Fruit fly (Drosophila melanogaster): ENCODE data around the gene CG42655.

CG42655 gene

DNA sequence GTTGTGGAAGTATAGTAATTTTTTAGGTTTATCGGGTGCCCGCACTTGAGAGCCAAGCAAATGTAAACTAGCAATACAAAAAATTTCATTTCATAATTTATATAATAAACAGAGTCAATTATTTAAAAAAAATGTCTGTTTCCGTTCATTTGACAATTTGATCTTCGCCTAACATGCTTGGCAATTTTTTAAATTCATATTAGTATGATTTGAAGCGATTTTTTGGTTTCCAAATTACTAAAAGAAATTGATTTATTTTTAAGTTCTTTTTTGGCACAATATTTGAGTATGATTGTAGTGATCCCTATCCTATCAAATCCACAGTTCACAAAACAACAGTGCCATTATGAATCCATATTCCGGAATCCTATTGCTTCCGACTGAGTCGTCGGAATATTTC lies 1.6 kb downstream of the CG42655 start, which contains the start of gene CG34258:
CG34258 (minus strand) TSS at position 101 of the 400 bp plus-strand sequence.
- TF ChIP-seq woc (GFP tag; optimal IDR thresholded peaks at IDR 0.05) (no peak), CG32264 (GFP tag; optimal IDR thresholded peaks at IDR 0.05) (no peak), Hr83 (GFP tag; optimal IDR thresholded peaks at IDR 0.05; ENCODE audit: poor library complexity, severe bottlenecking) (no peak), N (GFP tag; optimal IDR thresholded peaks at IDR 0.05) (no peak), dl (GFP tag; optimal IDR thresholded peaks at IDR 0.05; ENCODE audit: insufficient read depth in 1 of 2, partially characterized antibody in 2 of 2) (no peak), Myc (optimal IDR thresholded peaks at IDR 0.05) (no peak), Sp1 (GFP tag; optimal IDR thresholded peaks at IDR 0.05) (no peak), jim (GFP tag; optimal IDR thresholded peaks at IDR 0.05) (no peak), fru (GFP tag; optimal IDR thresholded peaks at IDR 0.05) (no peak)

DNA sequence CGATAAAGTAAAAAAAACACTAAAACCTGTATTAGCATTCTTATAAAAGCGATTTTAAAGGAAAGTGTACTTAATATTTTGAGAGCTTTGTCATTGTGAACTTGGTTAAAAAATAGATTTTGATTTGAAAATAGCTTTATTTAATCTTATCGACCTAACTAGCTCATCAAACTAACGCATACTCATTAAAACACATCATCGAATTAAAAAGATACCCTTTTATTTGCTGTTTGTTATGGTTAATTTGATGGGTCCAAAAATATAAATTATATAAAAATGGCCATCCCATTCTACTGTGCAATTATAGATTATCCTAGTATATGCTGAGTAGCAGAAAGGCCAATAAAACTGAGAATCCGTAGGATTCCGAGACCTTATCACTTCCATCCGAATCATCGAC lies 2.5 kb downstream of the CG42655 start, which contains the start of gene CG32219:
CG32219 (minus strand) TSS at position 101 of the 400 bp plus-strand sequence.
- TF ChIP-seq ey (GFP tag; optimal IDR thresholded peaks at IDR 0.05) (no peak), Mio (GFP tag; optimal IDR thresholded peaks at IDR 0.05) (no peak), Hr83 (GFP tag; optimal IDR thresholded peaks at IDR 0.05; ENCODE audit: poor library complexity, severe bottlenecking) (no peak), foxo (GFP tag; optimal IDR thresholded peaks at IDR 0.05) (no peak), Rel (GFP tag; optimal IDR thresholded peaks at IDR 0.05) (no peak), Rel (tag; optimal IDR thresholded peaks at IDR 0.05) (no peak), rgr (GFP tag; optimal IDR thresholded peaks at IDR 0.05) (no peak), woc (GFP tag; optimal IDR thresholded peaks at IDR 0.05) (no peak), CrebA (GFP tag; optimal IDR thresholded peaks at IDR 0.05; ENCODE audit: borderline replicate concordance) (no peak), pan (optimal IDR thresholded peaks at IDR 0.05) (no peak), Dif (GFP tag; optimal IDR thresholded peaks at IDR 0.05; ENCODE audit: partially characterized antibody) (no peak), usp (GFP tag; optimal IDR thresholded peaks at IDR 0.05) (no peak), Dfd (GFP tag; optimal IDR thresholded peaks at IDR 0.05) (no peak), brk (GFP tag; optimal IDR thresholded peaks at IDR 0.05) (no peak), lola (GFP tag; optimal IDR thresholded peaks at IDR 0.05) (no peak), dmrt93B (GFP tag; optimal IDR thresholded peaks at IDR 0.05) (no peak), GATAd (GFP tag; optimal IDR thresholded peaks at IDR 0.05) (no peak), Myc (optimal IDR thresholded peaks at IDR 0.05) (no peak)

DNA sequence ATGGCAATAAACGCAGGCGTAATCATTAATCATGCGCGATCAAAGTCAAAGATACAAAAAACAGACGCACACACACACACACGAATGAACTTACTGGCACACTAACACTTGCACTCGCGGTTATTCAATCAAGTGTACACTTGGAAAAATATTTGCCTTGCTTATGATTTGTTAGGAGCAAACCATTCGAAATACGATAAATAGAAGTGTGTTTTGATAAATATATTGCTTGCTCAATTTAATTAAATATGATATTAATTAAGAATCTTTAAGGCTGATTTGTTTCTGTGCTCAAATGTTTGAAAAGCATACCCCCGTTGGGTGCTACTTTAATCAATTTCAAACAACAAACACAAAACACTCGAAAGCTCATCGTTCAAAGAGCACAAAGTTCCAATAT lies 8.0 kb downstream of the CG42655 start:
- TF ChIP-seq rgr (GFP tag; optimal IDR thresholded peaks at IDR 0.05) (peak; percentile 3), Rel (GFP tag; optimal IDR thresholded peaks at IDR 0.05) (no peak), Rel (tag; optimal IDR thresholded peaks at IDR 0.05) (no peak)

DNA sequence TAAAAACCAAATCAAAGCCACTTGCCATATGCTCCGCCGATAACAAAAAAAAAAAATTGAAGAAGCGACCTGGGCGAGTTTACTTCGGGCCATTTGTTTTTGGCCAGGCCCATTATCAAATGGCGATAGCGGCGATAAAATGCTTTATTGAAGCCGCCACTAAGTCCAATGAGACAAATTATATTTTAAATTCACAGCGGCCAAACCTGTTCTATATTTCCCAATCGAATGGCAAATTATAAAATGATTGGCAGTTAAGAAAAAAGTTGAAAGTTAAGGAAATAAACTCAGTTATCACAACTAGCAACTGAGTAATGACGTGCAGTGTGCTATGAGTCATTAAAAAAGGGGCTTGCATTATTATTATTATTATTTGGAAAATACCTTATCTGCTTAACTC lies 12.3 kb downstream of the CG42655 start:
- TF ChIP-seq Hr78 (GFP tag; optimal IDR thresholded peaks at IDR 0.05), result no peak
- no peak for TF ChIP-seq foxo (GFP tag; optimal IDR thresholded peaks at IDR 0.05)
- TF ChIP-seq Dfd (GFP tag; optimal IDR thresholded peaks at IDR 0.05), result no peak
- TF ChIP-seq GATAd (GFP tag; optimal IDR thresholded peaks at IDR 0.05), result no peak
- TF ChIP-seq Mio (GFP tag; optimal IDR thresholded peaks at IDR 0.05), result no peak
- no peak for TF ChIP-seq Rel (GFP tag; optimal IDR thresholded peaks at IDR 0.05)
- TF ChIP-seq Rel (tag; optimal IDR thresholded peaks at IDR 0.05), result no peak
- TF ChIP-seq dl (GFP tag; optimal IDR thresholded peaks at IDR 0.05; ENCODE audit: insufficient read depth in 1 of 2, partially characterized antibody in 2 of 2), result no peak
- no peak for TF ChIP-seq jim (GFP tag; optimal IDR thresholded peaks at IDR 0.05)
- TF ChIP-seq Abd-B (GFP tag; optimal IDR thresholded peaks at IDR 0.05), result no peak
- no peak for TF ChIP-seq usp (GFP tag; optimal IDR thresholded peaks at IDR 0.05)
- no peak for TF ChIP-seq lola (GFP tag; optimal IDR thresholded peaks at IDR 0.05)
- no peak for TF ChIP-seq CrebA (GFP tag; optimal IDR thresholded peaks at IDR 0.05; ENCODE audit: borderline replicate concordance)
- TF ChIP-seq OdsH (GFP tag; optimal IDR thresholded peaks at IDR 0.05), result no peak
- no peak for TF ChIP-seq Vsx2 (GFP tag; optimal IDR thresholded peaks at IDR 0.05; ENCODE audit: partially characterized antibody)
- TF ChIP-seq Hr83 (GFP tag; optimal IDR thresholded peaks at IDR 0.05; ENCODE audit: poor library complexity, severe bottlenecking), result no peak
- no peak for TF ChIP-seq Dif (GFP tag; optimal IDR thresholded peaks at IDR 0.05; ENCODE audit: partially characterized antibody)
- no peak for TF ChIP-seq Sp1 (GFP tag; optimal IDR thresholded peaks at IDR 0.05)
- no peak for TF ChIP-seq brk (GFP tag; optimal IDR thresholded peaks at IDR 0.05)
- TF ChIP-seq Myc (optimal IDR thresholded peaks at IDR 0.05), result no peak

DNA sequence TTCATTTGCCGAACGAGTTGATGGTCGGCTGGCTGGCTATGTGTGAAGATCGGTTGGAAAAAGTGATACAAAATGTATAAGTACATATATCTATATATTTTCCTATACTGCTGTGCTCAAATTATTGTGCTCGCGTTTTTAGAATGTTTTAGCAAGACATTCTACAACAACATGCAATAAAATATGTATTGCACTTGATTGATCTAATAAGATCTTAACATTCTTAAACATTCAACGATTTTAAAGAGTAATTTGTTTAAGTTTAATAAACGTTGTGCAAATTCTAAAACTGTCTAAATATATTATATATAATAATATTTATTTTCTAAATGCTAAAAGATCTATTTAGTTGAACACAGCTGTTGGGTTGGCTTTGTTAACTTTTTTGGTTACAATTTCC lies 13.2 kb downstream of the CG42655 start:
- no peak for TF ChIP-seq Hr78 (GFP tag; optimal IDR thresholded peaks at IDR 0.05)
- no peak for TF ChIP-seq foxo (GFP tag; optimal IDR thresholded peaks at IDR 0.05)
- no peak for TF ChIP-seq dsf (GFP tag; optimal IDR thresholded peaks at IDR 0.05; ENCODE audit: borderline replicate concordance)
- no peak for TF ChIP-seq tai (GFP tag; optimal IDR thresholded peaks at IDR 0.05)
- TF ChIP-seq sv (GFP tag; optimal IDR thresholded peaks at IDR 0.05), result no peak
- TF ChIP-seq Dif (GFP tag; optimal IDR thresholded peaks at IDR 0.05; ENCODE audit: partially characterized antibody), result no peak
- TF ChIP-seq pan (optimal IDR thresholded peaks at IDR 0.05), result no peak
- no peak for TF ChIP-seq HLH106 (tag; optimal IDR thresholded peaks at IDR 0.05)
- TF ChIP-seq jim (GFP tag; optimal IDR thresholded peaks at IDR 0.05), result no peak
- no peak for TF ChIP-seq lola (GFP tag; optimal IDR thresholded peaks at IDR 0.05)
- no peak for TF ChIP-seq Hr83 (GFP tag; optimal IDR thresholded peaks at IDR 0.05; ENCODE audit: poor library complexity, severe bottlenecking)
- no peak for TF ChIP-seq br (GFP tag; optimal IDR thresholded peaks at IDR 0.05)
- no peak for TF ChIP-seq psq (GFP tag; optimal IDR thresholded peaks at IDR 0.05)
- TF ChIP-seq dl (GFP tag; optimal IDR thresholded peaks at IDR 0.05; ENCODE audit: insufficient read depth in 1 of 2, partially characterized antibody in 2 of 2), result no peak
- no peak for TF ChIP-seq Mio (GFP tag; optimal IDR thresholded peaks at IDR 0.05)
- no peak for TF ChIP-seq Abd-B (GFP tag; optimal IDR thresholded peaks at IDR 0.05)
- TF ChIP-seq dmrt93B (GFP tag; optimal IDR thresholded peaks at IDR 0.05), result no peak
- no peak for TF ChIP-seq brk (GFP tag; optimal IDR thresholded peaks at IDR 0.05)
- no peak for TF ChIP-seq Vsx2 (GFP tag; optimal IDR thresholded peaks at IDR 0.05; ENCODE audit: partially characterized antibody)
